Fruit fly (Drosophila melanogaster): ENCODE measurements around the gene hay.

Gene hay

DNA sequence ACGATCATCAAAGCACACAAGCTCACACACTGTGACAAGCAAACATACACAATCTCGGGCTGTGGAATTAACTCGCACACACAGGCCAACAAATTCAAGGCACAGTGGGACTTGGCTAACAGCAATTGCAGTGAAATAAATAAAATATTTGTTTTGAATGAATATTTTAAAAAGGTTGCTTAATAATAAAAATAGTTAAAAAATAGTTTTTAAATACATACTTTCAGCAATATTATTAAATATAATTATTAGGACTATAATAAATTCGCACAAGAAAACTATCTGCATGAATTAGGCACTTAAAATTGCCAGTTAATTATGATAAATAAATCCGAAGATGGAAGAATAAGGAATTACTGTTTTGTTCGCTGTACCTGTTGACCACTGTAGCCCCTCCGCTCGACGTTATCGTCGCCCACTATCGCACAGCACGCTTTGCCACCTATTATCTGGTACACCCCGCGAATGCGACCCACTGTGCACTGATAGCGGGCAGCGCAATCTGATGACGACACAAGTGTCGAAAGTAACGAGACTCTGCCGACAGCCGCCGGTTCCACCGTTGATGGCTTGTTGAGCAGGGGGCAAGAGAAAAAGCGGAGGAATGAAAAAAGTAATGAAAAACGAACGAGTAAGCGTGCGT lies 52.0 kb downstream of the hay start (continued):
- TF ChIP-seq otp (GFP tag; IDR thresholded peaks at IDR 0.05) = peak; percentile 94
- peak; percentile 87 for TF ChIP-seq chinmo (GFP tag; IDR thresholded peaks at IDR 0.05; ENCODE audit: partially characterized antibody)
- no peak; the same call in 1 of the 2 replicates for TF ChIP-seq dan (GFP tag; IDR thresholded peaks at IDR 0.05)
- peak; percentile 98 for TF ChIP-seq stc (GFP tag; IDR thresholded peaks at IDR 0.05)
- TF ChIP-seq ara (GFP tag; IDR thresholded peaks at IDR 0.05) = peak; percentile 91
- peak; percentile 98 for TF ChIP-seq CG6854 (GFP tag; optimal IDR thresholded peaks at IDR 0.05)
- peak; percentile 98 for TF ChIP-seq az2 (GFP tag; optimal IDR thresholded peaks at IDR 0.05)
- TF ChIP-seq CG18599 (GFP tag; optimal IDR thresholded peaks at IDR 0.05) = peak; percentile 99
- TF ChIP-seq Kr (GFP tag; optimal IDR thresholded peaks at IDR 0.05) = peak; percentile 67
- TF ChIP-seq abd-A (tag; optimal IDR thresholded peaks at IDR 0.05) = peak; percentile 72
- 0 out of 4 replicates have a peak, but pooled peaks have one; percentile 34 for TF ChIP-seq Dll (GFP tag; IDR thresholded peaks at IDR 0.05; ENCODE audit: partially characterized antibody)
- peak; percentile 97 for TF ChIP-seq Max (GFP tag; optimal IDR thresholded peaks at IDR 0.05)
- TF ChIP-seq repo (GFP tag; optimal IDR thresholded peaks at IDR 0.05) = peak; percentile 40
- TF ChIP-seq CG10267 (tag; optimal IDR thresholded peaks at IDR 0.05) = peak; percentile 95
- TF ChIP-seq Side (GFP tag; optimal IDR thresholded peaks at IDR 0.05) = peak; percentile 58
- TF ChIP-seq prd (optimal IDR thresholded peaks at IDR 0.05) = no peak
- TF ChIP-seq prd (GFP tag; IDR thresholded peaks at IDR 0.05) = peak; percentile 97
- TF ChIP-seq insv (GFP tag; optimal IDR thresholded peaks at IDR 0.05) = peak in 1 of 2 experiments; percentile 81
- TF ChIP-seq D19B (GFP tag; optimal IDR thresholded peaks at IDR 0.05) = peak; percentile 94
- peak; percentile 80 for TF ChIP-seq disco-r (GFP tag; optimal IDR thresholded peaks at IDR 0.05)
- peak; percentile 94 for TF ChIP-seq Mrtf (GFP tag; IDR thresholded peaks at IDR 0.05)
- TF ChIP-seq Optix (GFP tag; IDR thresholded peaks at IDR 0.05) = peak; percentile 83
- TF ChIP-seq bsh (GFP tag; optimal IDR thresholded peaks at IDR 0.05) = peak; percentile 96 to 97
- TF ChIP-seq CG31224 (GFP tag; IDR thresholded peaks at IDR 0.05) = peak; percentile 92
- TF ChIP-seq CG9727 (GFP tag; optimal IDR thresholded peaks at IDR 0.05) = peak; percentile 99
- peak; percentile 96 for TF ChIP-seq oc (tag; optimal IDR thresholded peaks at IDR 0.05)
- TF ChIP-seq CG9932 (GFP tag; IDR thresholded peaks at IDR 0.05) = peak; percentile 95
- TF ChIP-seq gsb (GFP tag; IDR thresholded peaks at IDR 0.05) = peak; percentile 95
- peak; percentile 94 for TF ChIP-seq ase (GFP tag; IDR thresholded peaks at IDR 0.05)
- peak; percentile 82 for TF ChIP-seq CG9609 (GFP tag; optimal IDR thresholded peaks at IDR 0.05)
- TF ChIP-seq CG4617 (GFP tag; optimal IDR thresholded peaks at IDR 0.05; ENCODE audit: borderline replicate concordance) = peak; percentile 91
- peak; percentile 97 for TF ChIP-seq grn (GFP tag; optimal IDR thresholded peaks at IDR 0.05)
- peak; percentile 98 for TF ChIP-seq CG15011 (GFP tag; optimal IDR thresholded peaks at IDR 0.05)
- peak; percentile 90 for TF ChIP-seq ken (GFP tag; IDR thresholded peaks at IDR 0.05)
- peak; percentile 85 for TF ChIP-seq CG17186 (GFP tag; optimal IDR thresholded peaks at IDR 0.05)
- no peak for TF ChIP-seq Dref (GFP tag; IDR thresholded peaks at IDR 0.05)
- TF ChIP-seq Sox100B (GFP tag; optimal IDR thresholded peaks at IDR 0.05) = peak; percentile 100
- peak; percentile 90 for TF ChIP-seq ssp (GFP tag; IDR thresholded peaks at IDR 0.05)
- TF ChIP-seq fd96Cb (tag; optimal IDR thresholded peaks at IDR 0.05) = peak; percentile 98
- TF ChIP-seq Eip74EF (GFP tag; optimal IDR thresholded peaks at IDR 0.05) = peak in 1 of 2 experiments; percentile 99
- TF ChIP-seq Drgx (GFP tag; IDR thresholded peaks at IDR 0.05) = peak; percentile 95
- TF ChIP-seq maf-S (GFP tag; optimal IDR thresholded peaks at IDR 0.05) = peak; percentile 82
- peak; percentile 93 for TF ChIP-seq zfh1 (GFP tag; IDR thresholded peaks at IDR 0.05)
- peak; percentile 97 for TF ChIP-seq slbo (GFP tag; IDR thresholded peaks at IDR 0.05)
- TF ChIP-seq Dp (GFP tag; optimal IDR thresholded peaks at IDR 0.05) = peak; percentile 17
- TF ChIP-seq Adf1 (GFP tag; IDR thresholded peaks at IDR 0.05) = peak; percentile 85
- TF ChIP-seq CG34224 (GFP tag; IDR thresholded peaks at IDR 0.05; ENCODE audit: partially characterized antibody) = peak; percentile 41; the same call in 1 of the 3 replicates
- TF ChIP-seq sisA (GFP tag; IDR thresholded peaks at IDR 0.05) = peak; percentile 98
- peak; percentile 79 for TF ChIP-seq CG7987 (GFP tag; optimal IDR thresholded peaks at IDR 0.05)
